Worm (Caenorhabditis elegans) whole organism, L1 larva: Measurements from ENCODE around the gene srlf-26.

Experiments used
- egl-27 ChIP-seq, 2 experiments: fragments of 150-350 bp in 1 of 2; sonication (generic microtip); optimal IDR thresholded peaks; 3 replicates each; lab custom pipeline; 2017 to 2018; ENCODE audit warnings: missing biosample characterization in 2 of 2, missing genetic modification characterization in 2 of 2, missing genetic modification reagents in 2 of 2
- elt-2 ChIP-seq: sonication (generic microtip); optimal IDR thresholded peaks from 2 replicates; lab custom pipeline; 2016; ENCODE audit warnings: missing genetic modification characterization, mild to moderate bottlenecking, inconsistent platforms, missing compliant biosample characterization, missing genetic modification reagents
- fkh-10 ChIP-seq: sonication (generic microtip); optimal IDR thresholded peaks from 2 replicates; lab custom pipeline; 2017; ENCODE audit warnings: missing biosample characterization, missing genetic modification reagents, missing genetic modification characterization
- grh-1 ChIP-seq: fragments of 200-800 bp; sonication (Bioruptor generic); IDR thresholded peaks from 2 replicates; pipeline ENCODE4 v1.3.6; 2022; ENCODE audit warnings: missing genetic modification reagents, missing genetic modification characterization, missing compliant biosample characterization
- nhr-90 ChIP-seq: sonication (generic microtip); optimal IDR thresholded peaks from 2 replicates; lab custom pipeline; 2016; ENCODE audit warnings: mild to moderate bottlenecking, missing genetic modification characterization, missing compliant biosample characterization; ENCODE audit not compliant: poor library complexity
- zag-1 ChIP-seq: fragments of 150-350 bp; optimal IDR thresholded peaks from 2 replicates; lab custom pipeline; 2014; ENCODE audit warnings: missing biosample characterization, missing genetic modification characterization

DNA sequence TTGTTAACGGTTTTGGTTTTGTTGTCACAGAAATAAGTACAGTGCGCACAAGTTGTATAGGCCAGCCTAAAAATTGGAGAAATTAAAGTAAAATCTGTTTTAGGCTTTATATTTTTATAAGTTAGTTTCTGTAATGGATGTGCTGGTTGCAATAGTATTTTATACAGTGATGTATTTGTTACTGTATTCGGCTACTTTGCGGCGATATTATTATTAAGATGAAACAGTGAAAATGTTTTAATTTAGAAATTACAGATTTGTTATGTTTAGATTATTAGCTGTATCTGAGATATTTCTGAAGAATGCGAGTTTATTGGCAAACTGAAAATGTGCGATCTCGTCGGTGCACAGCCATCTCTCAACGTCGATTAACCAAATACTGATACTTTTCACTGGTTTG lies 31.2 kb upstream of the srlf-26 start, which contains the start of gene ule-4:
- TF ChIP-seq zag-1 (tag; lab: Kevin White, UChicago), result no peak
- no peak for TF ChIP-seq grh-1 (GFP tag; lab: Robert Waterston, UW)
- no peak for TF ChIP-seq fkh-10
- TF ChIP-seq egl-27 (tag; optimal IDR thresholded peaks at IDR 0.05; lab: Kevin White, UChicago), result no peak
- TF ChIP-seq elt-2 (tag; lab: Kevin White, UChicago), result no peak
- no peak for TF ChIP-seq nhr-90 (tag; lab: Kevin White, UChicago)
